Worm (Caenorhabditis elegans) whole organism, L4/young adult: ENCODE data around the gene F53F4.1.

Experiments used
- W03F9.2 ChIP-seq: fragments of 150-350 bp; optimal IDR thresholded peaks from 2 replicates; lab custom pipeline; 2014; ENCODE audit warnings: missing biosample characterization, missing genetic modification characterization
- dao-5 ChIP-seq: sonication (generic microtip); optimal IDR thresholded peaks from 2 replicates; lab custom pipeline; 2016; ENCODE audit warnings: missing genotype, missing genetic modification characterization, moderate library complexity, missing compliant biosample characterization
- him-1 ChIP-seq: sonication (generic microtip); optimal IDR thresholded peaks from 2 replicates; lab custom pipeline; 2016; ENCODE audit warnings: missing genotype, missing genetic modification reagents, missing genetic modification characterization, missing compliant biosample characterization

ce11 chrV:13620676-13621075 lies 36.1 kb downstream of the F53F4.1 start, which contains the start of gene F53F4.15:
- TF ChIP-seq dao-5 (tag; lab: Kevin White, UChicago), result no peak
- no peak for TF ChIP-seq him-1
- no peak for TF ChIP-seq W03F9.2 (tag; lab: Kevin White, UChicago)
